Fruit fly (Drosophila melanogaster) whole organism, embryonic: ENCODE measurements around the gene Rcd-1r.

Source experiments
- Antp ChIP-seq: fragments of 200-800 bp; sonication (Bioruptor generic); optimal IDR thresholded peaks from 3 replicates; lab custom pipeline; 2016; ENCODE audit warnings: missing biosample characterization, missing genetic modification characterization
- Blimp-1 ChIP-seq: fragments of 200-800 bp; sonication (Bioruptor generic); optimal IDR thresholded peaks from 3 replicates; lab custom pipeline; 2018; ENCODE audit warnings: missing biosample characterization, missing genetic modification characterization, mild to moderate bottlenecking, moderate library complexity, missing genetic modification reagents
- CG10274 ChIP-seq: fragments of 200-800 bp; sonication (Bioruptor generic); optimal IDR thresholded peaks from 3 replicates; lab custom pipeline; 2017; ENCODE audit warnings: missing biosample characterization, mild to moderate bottlenecking, missing genetic modification characterization
- CG10321 ChIP-seq: fragments of 200-800 bp; sonication (Bioruptor generic); IDR thresholded peaks from 2 replicates; pipeline ENCODE4 v1.3.6; 2022; ENCODE audit warnings: missing biosample characterization, missing genetic modification characterization
- CG10431 ChIP-seq: fragments of 200-800 bp; sonication (Bioruptor generic); optimal IDR thresholded peaks from 3 replicates; lab custom pipeline; 2018; ENCODE audit warnings: missing biosample characterization, mild to moderate bottlenecking, missing genetic modification characterization
- CG10462 ChIP-seq: fragments of 200-800 bp; sonication (Bioruptor generic); optimal IDR thresholded peaks from 2 replicates; lab custom pipeline; 2016; ENCODE audit warnings: missing biosample characterization, missing genetic modification characterization
- CG10543 ChIP-seq: fragments of 200-800 bp; sonication (Bioruptor generic); optimal IDR thresholded peaks from 3 replicates; lab custom pipeline; 2017; ENCODE audit warnings: missing biosample characterization, mild to moderate bottlenecking, missing genetic modification characterization, moderate library complexity
- CG11723 ChIP-seq: fragments of 200-800 bp; sonication (Bioruptor generic); optimal IDR thresholded peaks from 2 replicates; lab custom pipeline; 2017; ENCODE audit warnings: missing biosample characterization, mild to moderate bottlenecking, missing genetic modification characterization
- CG12659 ChIP-seq: fragments of 200-800 bp; sonication (Bioruptor generic); optimal IDR thresholded peaks from 3 replicates; lab custom pipeline; 2017; ENCODE audit warnings: mild to moderate bottlenecking, missing biosample characterization, missing genetic modification reagents, missing genetic modification characterization
- CG14667 ChIP-seq: fragments of 200-800 bp; sonication (Bioruptor generic); IDR thresholded peaks from 2 replicates; pipeline ENCODE4 v1.3.6; 2022; ENCODE audit warnings: missing biosample characterization, missing genetic modification characterization
- CG15073 ChIP-seq: fragments of 200-800 bp; sonication (Bioruptor generic); optimal IDR thresholded peaks from 2 replicates; lab custom pipeline; 2016; ENCODE audit warnings: missing biosample characterization, missing genetic modification characterization
- CG17359 ChIP-seq: fragments of 200-800 bp; sonication (Bioruptor generic); optimal IDR thresholded peaks from 3 replicates; lab custom pipeline; 2018; ENCODE audit warnings: missing biosample characterization, mild to moderate bottlenecking, missing genetic modification characterization, moderate library complexity
- CG18476 ChIP-seq: fragments of 200-800 bp; sonication (Bioruptor generic); optimal IDR thresholded peaks from 2 replicates; lab custom pipeline; 2016; ENCODE audit warnings: missing biosample characterization, mild to moderate bottlenecking, missing genetic modification characterization
- CG34422 ChIP-seq: fragments of 200-800 bp; sonication (Bioruptor generic); IDR thresholded peaks from 3 replicates; pipeline ENCODE4 v1.3.6; 2022; ENCODE audit warnings: missing biosample characterization, missing genetic modification characterization
- CG4820 ChIP-seq: fragments of 200-800 bp; sonication (Bioruptor generic); optimal IDR thresholded peaks from 3 replicates; lab custom pipeline; 2016; ENCODE audit warnings: missing biosample characterization, missing genetic modification characterization
- CG5953 ChIP-seq: fragments of 200-800 bp; sonication (Bioruptor generic); IDR thresholded peaks from 2 replicates; pipeline ENCODE4 v1.3.6; 2022; ENCODE audit warnings: missing biosample characterization, missing genetic modification characterization
- CG6175 ChIP-seq: fragments of 200-800 bp; sonication (Bioruptor generic); IDR thresholded peaks from 3 replicates; pipeline ENCODE4 v1.3.6; 2022; ENCODE audit warnings: missing biosample characterization, missing genetic modification characterization
- CG6813 ChIP-seq: fragments of 200-800 bp; sonication (Bioruptor generic); optimal IDR thresholded peaks from 2 replicates; lab custom pipeline; 2017; ENCODE audit warnings: missing biosample characterization, missing genetic modification characterization, mild to moderate bottlenecking, moderate library complexity, missing genetic modification reagents
- CG8388 ChIP-seq: fragments of 200-800 bp; sonication (Bioruptor generic); optimal IDR thresholded peaks from 2 replicates; lab custom pipeline; 2019; ENCODE audit warnings: missing biosample characterization, mild to moderate bottlenecking, missing genetic modification characterization, moderate library complexity
- CG8478 ChIP-seq: fragments of >200 bp; optimal IDR thresholded peaks from 2 replicates; lab custom pipeline; 2018
- Hand ChIP-seq: fragments of 200-800 bp; sonication (Bioruptor generic); optimal IDR thresholded peaks from 2 replicates; lab custom pipeline; 2017; ENCODE audit warnings: mild to moderate bottlenecking, missing biosample characterization, missing genetic modification reagents, missing genetic modification characterization
- Pdp1 ChIP-seq, 2 experiments: fragments of 200-800 bp; sonication (Bioruptor generic); optimal IDR thresholded peaks; 3 replicates each; lab custom pipeline; 2016; ENCODE audit warnings: missing biosample characterization in 2 of 2, missing genetic modification characterization in 2 of 2, mild to moderate bottlenecking in 1 of 2, moderate library complexity in 1 of 2
- Rfx ChIP-seq: fragments of 200-800 bp; sonication (Bioruptor generic); IDR thresholded peaks from 2 replicates; pipeline ENCODE4 v1.3.6; 2022; ENCODE audit warnings: missing biosample characterization, missing genetic modification characterization
- Tbp ChIP-seq: fragments of >200 bp; optimal IDR thresholded peaks from 2 replicates; lab custom pipeline; 2018; ENCODE audit warnings: missing biosample characterization, missing genetic modification characterization
- Trl ChIP-seq, 3 experiments: fragments of >200 bp in 2 of 3; fragments of 200-800 bp in 1 of 3; sonication (Bioruptor generic) in 1 of 3; optimal IDR thresholded peaks; 2 replicates in 1 of 3; 3 replicates in 2 of 3; lab custom pipeline; 2016 to 2017; ENCODE audit warnings: missing biosample characterization in 1 of 3, missing genetic modification characterization in 1 of 3
- Vsx1 ChIP-seq: fragments of 200-800 bp; sonication (Bioruptor generic); optimal IDR thresholded peaks from 2 replicates; lab custom pipeline; 2017; ENCODE audit warnings: missing biosample characterization, mild to moderate bottlenecking, missing genetic modification characterization, missing genetic modification reagents
- ac ChIP-seq: fragments of 200-800 bp; sonication (Bioruptor generic); optimal IDR thresholded peaks from 3 replicates; lab custom pipeline; 2017; ENCODE audit warnings: missing biosample characterization, mild to moderate bottlenecking, missing genetic modification characterization
- az2 ChIP-seq: fragments of 200-800 bp; sonication (Bioruptor generic); optimal IDR thresholded peaks from 3 replicates; lab custom pipeline; 2016; ENCODE audit warnings: missing biosample characterization, missing genetic modification characterization
- bsh ChIP-seq, 2 experiments: fragments of 200-800 bp; sonication (Bioruptor generic); optimal IDR thresholded peaks; 2 replicates each; lab custom pipeline; 2017 to 2018; ENCODE audit warnings: mild to moderate bottlenecking in 2 of 2, missing biosample characterization in 2 of 2, missing genetic modification characterization in 2 of 2, moderate library complexity in 1 of 2
- caup ChIP-seq: fragments of 200-800 bp; sonication (Bioruptor generic); optimal IDR thresholded peaks from 3 replicates; lab custom pipeline; 2017; ENCODE audit warnings: missing biosample characterization, mild to moderate bottlenecking, missing genetic modification characterization, moderate library complexity; ENCODE audit not compliant: severe bottlenecking
- chm ChIP-seq: fragments of 200-800 bp; sonication (Bioruptor generic); IDR thresholded peaks from 2 replicates; pipeline ENCODE4 v1.3.6; 2022; ENCODE audit warnings: missing biosample characterization, missing genetic modification characterization
- dpn ChIP-seq, 2 experiments: fragments of 200-800 bp; sonication (Bioruptor generic); optimal IDR thresholded peaks; 3 replicates each; lab custom pipeline; 2016; ENCODE audit warnings: missing biosample characterization in 2 of 2, missing genetic modification characterization in 2 of 2
- ems ChIP-seq: fragments of 200-800 bp; sonication (Bioruptor generic); optimal IDR thresholded peaks from 3 replicates; lab custom pipeline; 2016; ENCODE audit warnings: missing biosample characterization, missing genetic modification characterization
- esg ChIP-seq: fragments of 200-800 bp; sonication (Bioruptor generic); conservative IDR thresholded peaks from 2 replicates; pipeline ENCODE4 v1.3.6; 2022; ENCODE audit warnings: missing biosample characterization, missing genetic modification characterization
- fd96Cb ChIP-seq: fragments of 200-800 bp; sonication (Bioruptor generic); optimal IDR thresholded peaks from 2 replicates; lab custom pipeline; 2018; ENCODE audit warnings: missing biosample characterization, mild to moderate bottlenecking, missing genetic modification characterization, moderate library complexity
- grn ChIP-seq: fragments of 200-800 bp; sonication (Bioruptor generic); optimal IDR thresholded peaks from 3 replicates; lab custom pipeline; 2017; ENCODE audit warnings: missing biosample characterization, missing genetic modification characterization
- nom ChIP-seq: fragments of 200-800 bp; sonication (Bioruptor generic); optimal IDR thresholded peaks from 2 replicates; lab custom pipeline; 2017; ENCODE audit warnings: missing biosample characterization, missing genetic modification characterization, mild to moderate bottlenecking, moderate library complexity, missing genetic modification reagents
- phol ChIP-seq: fragments of 200-800 bp; sonication (Bioruptor generic); optimal IDR thresholded peaks from 3 replicates; lab custom pipeline; 2018; ENCODE audit warnings: missing biosample characterization, mild to moderate bottlenecking, missing genetic modification characterization, moderate library complexity
- prd ChIP-seq, 3 experiments: fragments of >200 bp in 2 of 3; fragments of 200-800 bp in 1 of 3; sonication (Bioruptor generic) in 1 of 3; optimal IDR thresholded peaks in 2 of 3; IDR thresholded peaks in 1 of 3; 2 replicates in 2 of 3; 3 replicates in 1 of 3; pipeline versions ENCODE4 v1.3.6 to Lab custom; 2017 to 2022; ENCODE audit warnings: missing biosample characterization in 1 of 3, missing genetic modification characterization in 1 of 3
- repo ChIP-seq: fragments of 200-800 bp; sonication (Bioruptor generic); optimal IDR thresholded peaks from 2 replicates; lab custom pipeline; 2016; ENCODE audit warnings: missing biosample characterization, missing genetic modification characterization
- schlank ChIP-seq: fragments of 200-800 bp; sonication (Bioruptor generic); optimal IDR thresholded peaks from 2 replicates; lab custom pipeline; 2018; ENCODE audit warnings: missing biosample characterization, mild to moderate bottlenecking, missing genetic modification characterization
- sens ChIP-seq: fragments of 200-800 bp; sonication (Bioruptor generic); peaks from one replicate; lab custom pipeline; 2016; ENCODE audit warnings: missing biosample characterization, missing genetic modification characterization
- seq ChIP-seq: fragments of 200-800 bp; sonication (Bioruptor generic); IDR thresholded peaks from 2 replicates; pipeline ENCODE4 v1.3.6; 2022; ENCODE audit warnings: missing biosample characterization, missing genetic modification characterization
- sisA ChIP-seq: fragments of 200-800 bp; sonication (Bioruptor generic); IDR thresholded peaks from 2 replicates; pipeline ENCODE4 v1.3.6; 2022; ENCODE audit warnings: missing biosample characterization, missing genetic modification characterization
- slp2 ChIP-seq: fragments of 200-800 bp; sonication (Bioruptor generic); optimal IDR thresholded peaks from 2 replicates; lab custom pipeline; 2016; ENCODE audit warnings: missing biosample characterization, missing genetic modification characterization
- sna ChIP-seq: fragments of 200-800 bp; sonication (Bioruptor generic); IDR thresholded peaks from 2 replicates; pipeline ENCODE4 v1.3.6; 2022; ENCODE audit warnings: missing biosample characterization, missing genetic modification characterization; ENCODE audit not compliant: partially characterized antibody
- so ChIP-seq: fragments of 200-800 bp; sonication (Bioruptor generic); IDR thresholded peaks from 3 replicates; pipeline ENCODE4 v1.3.6; 2022; ENCODE audit warnings: missing biosample characterization, missing genetic modification characterization
- zf30C ChIP-seq: fragments of 200-800 bp; sonication (Bioruptor generic); optimal IDR thresholded peaks from 3 replicates; lab custom pipeline; 2018; ENCODE audit warnings: missing biosample characterization, mild to moderate bottlenecking, missing genetic modification characterization

Rcd-1r gene

dm6 chr2L:8984614-8985318 is 29.1 kb downstream of the Rcd-1r start, which contains the start of gene CG13101 (continued):
- peak; percentile 87 for TF ChIP-seq CG4820
- peak; percentile 81 for TF ChIP-seq CG10321 (GFP tag; lab: Robert Waterston, UW)
- peak; percentile 77 for TF ChIP-seq ac (GFP tag; lab: Kevin White, UChicago)
- no peak for TF ChIP-seq prd (optimal IDR thresholded peaks at IDR 0.05; lab: Kevin White, UChicago)
- TF ChIP-seq prd (GFP tag; IDR thresholded peaks at IDR 0.05; lab: Robert Waterston, UW) = peak; percentile 94
- TF ChIP-seq zf30C = peak; percentile 75
- peak; percentile 88 for TF ChIP-seq fd96Cb (tag; lab: Kevin White, UChicago)
- TF ChIP-seq Tbp (GFP tag; lab: Kevin White, UChicago) = no peak
- peak; percentile 95; the same call in 2 of the 3 replicates for TF ChIP-seq CG34422
- peak; percentile 89 for TF ChIP-seq caup (GFP tag; lab: Kevin White, UChicago)
- TF ChIP-seq CG10462 (GFP tag; lab: Kevin White, UChicago) = peak; percentile 85
- peak; percentile 85 to 87 for TF ChIP-seq Pdp1 (GFP tag; optimal IDR thresholded peaks at IDR 0.05; lab: Kevin White, UChicago)
- peak; percentile 91 for TF ChIP-seq phol (tag; lab: Kevin White, UChicago)
- TF ChIP-seq CG8478 (lab: Kevin White, UChicago) = no peak
- peak; percentile 98 for TF ChIP-seq sens (GFP tag; lab: Kevin White, UChicago)
- TF ChIP-seq esg (GFP tag; lab: Robert Waterston, UW) = peak; percentile 92
- TF ChIP-seq az2 = peak; percentile 93
- TF ChIP-seq Rfx (GFP tag; lab: Robert Waterston, UW) = peak; percentile 96
- TF ChIP-seq CG6813 = peak; percentile 91
- TF ChIP-seq CG6175 = peak; percentile 87; the same call in 2 of the 3 replicates
- TF ChIP-seq CG14667 (GFP tag; lab: Robert Waterston, UW) = peak; percentile 89
- TF ChIP-seq sna = no peak
- peak; percentile 56 to 62 for TF ChIP-seq Trl (optimal IDR thresholded peaks at IDR 0.05; lab: Kevin White, UChicago)
- peak; percentile 88 for TF ChIP-seq Trl (GFP tag; optimal IDR thresholded peaks at IDR 0.05; lab: Kevin White, UChicago)
- TF ChIP-seq repo = peak; percentile 68
- TF ChIP-seq sisA (GFP tag; lab: Robert Waterston, UW) = peak; percentile 89
- TF ChIP-seq grn (GFP tag; lab: Kevin White, UChicago) = peak; percentile 54
- TF ChIP-seq so (GFP tag; lab: Robert Waterston, UW) = peak; percentile 95
- TF ChIP-seq CG10543 = peak; percentile 39
- peak; percentile 93 for TF ChIP-seq CG17359 (tag; lab: Kevin White, UChicago)
- TF ChIP-seq Hand (GFP tag; lab: Kevin White, UChicago) = peak; percentile 74
- TF ChIP-seq CG18476 = peak; percentile 90
- TF ChIP-seq CG5953 (GFP tag; lab: Robert Waterston, UW) = peak; percentile 74; the same call in 1 of the 2 replicates
- TF ChIP-seq schlank (tag; lab: Kevin White, UChicago) = peak; percentile 58
- TF ChIP-seq seq (GFP tag; lab: Robert Waterston, UW) = peak; percentile 94
- TF ChIP-seq slp2 (GFP tag; lab: Kevin White, UChicago) = peak; percentile 83
- peak; percentile 94 for TF ChIP-seq CG8388
- peak; percentile 56 for TF ChIP-seq CG15073 (GFP tag; lab: Kevin White, UChicago)
- peak; percentile 93 for TF ChIP-seq Blimp-1
- TF ChIP-seq CG11723 (GFP tag; lab: Kevin White, UChicago) = peak; percentile 66
- TF ChIP-seq dpn (GFP tag; optimal IDR thresholded peaks at IDR 0.05; lab: Kevin White, UChicago) = peak; percentile 86 to 91
- TF ChIP-seq ems (GFP tag; lab: Kevin White, UChicago) = peak; percentile 86
- TF ChIP-seq Antp (GFP tag; lab: Kevin White, UChicago) = peak; percentile 14
- TF ChIP-seq CG10274 (GFP tag; lab: Kevin White, UChicago) = peak; percentile 55
- TF ChIP-seq bsh (GFP tag; optimal IDR thresholded peaks at IDR 0.05; lab: Kevin White, UChicago) = peak; percentile 81 to 96
- peak; percentile 85 for TF ChIP-seq Vsx1 (GFP tag; lab: Kevin White, UChicago)
- TF ChIP-seq CG12659 (GFP tag; lab: Kevin White, UChicago) = peak; percentile 94
- TF ChIP-seq chm (GFP tag; lab: Robert Waterston, UW) = peak; percentile 93; the same call in 1 of the 2 replicates
- TF ChIP-seq nom (GFP tag; lab: Kevin White, UChicago) = peak; percentile 62
- peak; percentile 55 for TF ChIP-seq CG10431
